Worm (Caenorhabditis elegans) whole organism, early embryonic: ENCODE results near the gene spe-43.

ENCODE experiments used
- B0310.2 ChIP-seq: sonication (generic microtip); optimal IDR thresholded peaks from 2 replicates; lab custom pipeline; 2016; ENCODE audit warnings: mild to moderate bottlenecking, missing genetic modification characterization, missing compliant biosample characterization
- F13C5.2 ChIP-seq: sonication (generic microtip); optimal IDR thresholded peaks from 2 replicates; lab custom pipeline; 2017; ENCODE audit warnings: mild to moderate bottlenecking, missing genetic modification characterization, inconsistent platforms, missing compliant biosample characterization
- aly-1 ChIP-seq: sonication (generic microtip); optimal IDR thresholded peaks from 2 replicates; lab custom pipeline; 2016; ENCODE audit warnings: missing genetic modification characterization, missing compliant biosample characterization
- ama-1 ChIP-seq: fragments of 150-350 bp; optimal IDR thresholded peaks from 2 replicates; lab custom pipeline; 2014
- ceh-13 ChIP-seq: fragments of 200-800 bp; sonication (Bioruptor generic); optimal IDR thresholded peaks from 2 replicates; lab custom pipeline; 2018; ENCODE audit warnings: mild to moderate bottlenecking, missing genetic modification characterization, missing compliant biosample characterization
- ceh-36 ChIP-seq: sonication (generic microtip); optimal IDR thresholded peaks from 2 replicates; lab custom pipeline; 2016; ENCODE audit warnings: missing genetic modification characterization, inconsistent platforms, missing compliant biosample characterization
- ets-7 ChIP-seq: sonication (generic microtip); optimal IDR thresholded peaks from 2 replicates; lab custom pipeline; 2016; ENCODE audit warnings: missing genotype, missing genetic modification characterization, missing compliant biosample characterization
- flt-1 ChIP-seq: fragments of 200-800 bp; sonication (Bioruptor generic); IDR thresholded peaks from 2 replicates; pipeline ENCODE4 v1.3.6; 2022; ENCODE audit warnings: missing genetic modification characterization, missing compliant biosample characterization
- hmbx-1 ChIP-seq: sonication (generic microtip); optimal IDR thresholded peaks from 2 replicates; lab custom pipeline; 2016; ENCODE audit warnings: mild to moderate bottlenecking, missing genetic modification characterization, missing compliant biosample characterization
- hmg-4 ChIP-seq: fragments of 200-800 bp; sonication (Bioruptor generic); optimal IDR thresholded peaks from 2 replicates; lab custom pipeline; 2018; ENCODE audit warnings: mild to moderate bottlenecking, missing genetic modification characterization, missing compliant biosample characterization
- hnd-1 ChIP-seq: sonication (generic microtip); optimal IDR thresholded peaks from 2 replicates; lab custom pipeline; 2016; ENCODE audit warnings: missing genetic modification characterization, missing compliant biosample characterization
- pes-1 ChIP-seq: fragments of 200-800 bp; sonication (Bioruptor generic); IDR thresholded peaks from 2 replicates; pipeline ENCODE4 v1.3.6; 2022; ENCODE audit warnings: missing genetic modification reagents, missing genetic modification characterization, missing compliant biosample characterization
- scrt-1 ChIP-seq: fragments of 200-800 bp; sonication (Bioruptor generic); IDR thresholded peaks from 2 replicates; pipeline ENCODE4 v1.3.6; 2022; ENCODE audit warnings: missing genetic modification characterization, missing compliant biosample characterization
- sea-1 ChIP-seq: fragments of 200-800 bp; sonication (Bioruptor generic); conservative IDR thresholded peaks from 2 replicates; pipeline ENCODE4 v1.3.6; 2022; ENCODE audit warnings: missing genetic modification characterization, missing compliant biosample characterization
- tbx-11 ChIP-seq: fragments of 200-800 bp; sonication (Bioruptor generic); IDR thresholded peaks from 2 replicates; pipeline ENCODE4 v1.3.6; 2022; ENCODE audit warnings: missing genetic modification characterization, missing compliant biosample characterization
- tbx-37 ChIP-seq: fragments of 200-800 bp; sonication (Bioruptor generic); conservative IDR thresholded peaks from 2 replicates; pipeline ENCODE4 v1.3.6; 2022; ENCODE audit warnings: missing genetic modification reagents, missing genetic modification characterization, missing compliant biosample characterization
- tra-4 ChIP-seq: sonication (generic microtip); optimal IDR thresholded peaks from 2 replicates; lab custom pipeline; 2017; ENCODE audit warnings: missing genetic modification characterization, missing compliant biosample characterization

The spe-43 gene

ce11 chrIV:13118794-13119193 is 23.4 kb downstream of the spe-43 start, which contains the start of gene unc-30:
Gene unc-30, plus strand, starts transcription at chrIV:13118977.
- no peak for TF ChIP-seq flt-1 (GFP tag; lab: Robert Waterston, UW)
- peak; percentile 63 for TF ChIP-seq ceh-36 (tag; lab: Kevin White, UChicago)
- no peak for TF ChIP-seq hmg-4 (GFP tag; lab: Kevin White, UChicago)

- no peak for TF ChIP-seq hmg-4 (GFP tag; lab: Kevin White, UChicago)
- TF ChIP-seq aly-1 (tag; lab: Kevin White, UChicago) = no peak
- no peak for TF ChIP-seq ets-7 (tag; lab: Kevin White, UChicago)
- TF ChIP-seq tra-4 (tag; lab: Kevin White, UChicago) = no peak
- no peak for TF ChIP-seq ceh-13
- TF ChIP-seq tbx-37 = no peak
Measured at ce11 chrIV:13116679-13117078, 25.5 kb downstream of the spe-43 start.

ce11 chrIV:13112982-13113381 is 29.2 kb downstream of the spe-43 start, which contains the start of gene best-2:
Gene best-2, minus strand, starts transcription at chrIV:13113082.
- TF ChIP-seq hmg-4 (GFP tag; lab: Kevin White, UChicago) (no peak), sea-1 (no peak), F13C5.2 (tag; lab: Kevin White, UChicago) (no peak)

ce11 chrIV:13110876-13111275 is 31.3 kb downstream of the spe-43 start:
- no peak for TF ChIP-seq hmbx-1 (tag; lab: Kevin White, UChicago)
- no peak for TF ChIP-seq sea-1
- no peak for TF ChIP-seq ets-7 (tag; lab: Kevin White, UChicago)
- TF ChIP-seq F13C5.2 (tag; lab: Kevin White, UChicago) = no peak
- no peak for TF ChIP-seq ceh-36 (tag; lab: Kevin White, UChicago)
- no peak for TF ChIP-seq tbx-11 (GFP tag; lab: Robert Waterston, UW)

- TF ChIP-seq hmbx-1 (tag; lab: Kevin White, UChicago) = no peak
- TF ChIP-seq hmg-4 (GFP tag; lab: Kevin White, UChicago) = no peak
- no peak for TF ChIP-seq ceh-36 (tag; lab: Kevin White, UChicago)
- TF ChIP-seq pes-1 (GFP tag; lab: Robert Waterston, UW) = no peak
- TF ChIP-seq B0310.2 (tag; lab: Kevin White, UChicago) = no peak
Measured at ce11 chrIV:13109751-13110150, 32.4 kb downstream of the spe-43 start, which contains the start of gene best-1. Gene best-1, minus strand, starts transcription at chrIV:13109779.

ce11 chrIV:13108430-13108829 is 33.7 kb downstream of the spe-43 start:
- no peak for TF ChIP-seq B0310.2 (tag; lab: Kevin White, UChicago)
- TF ChIP-seq aly-1 (tag; lab: Kevin White, UChicago) = no peak
- no peak for TF ChIP-seq tbx-37
- no peak for TF ChIP-seq tbx-11 (GFP tag; lab: Robert Waterston, UW)
- no peak for TF ChIP-seq F13C5.2 (tag; lab: Kevin White, UChicago)
- TF ChIP-seq pes-1 (GFP tag; lab: Robert Waterston, UW) = no peak
- TF ChIP-seq ets-7 (tag; lab: Kevin White, UChicago) = no peak
- no peak for TF ChIP-seq ama-1 (lab: Kevin White, UChicago)
- TF ChIP-seq hmg-4 (GFP tag; lab: Kevin White, UChicago) = no peak
- TF ChIP-seq ceh-36 (tag; lab: Kevin White, UChicago) = no peak
- no peak for TF ChIP-seq flt-1 (GFP tag; lab: Robert Waterston, UW)
- no peak for TF ChIP-seq ceh-13
- TF ChIP-seq hmbx-1 (tag; lab: Kevin White, UChicago) = no peak
- no peak for TF ChIP-seq tra-4 (tag; lab: Kevin White, UChicago)
- no peak for TF ChIP-seq scrt-1 (GFP tag; lab: Robert Waterston, UW)
- TF ChIP-seq hnd-1 (tag; lab: Kevin White, UChicago) = no peak
- no peak for TF ChIP-seq sea-1

ce11 chrIV:13107359-13107758 is 34.8 kb downstream of the spe-43 start, which contains the start of gene B0564.2:
Gene B0564.2, plus strand, starts transcription at chrIV:13107659.
- TF ChIP-seq flt-1 (GFP tag; lab: Robert Waterston, UW) (no peak), ceh-36 (tag; lab: Kevin White, UChicago) (no peak), hmg-4 (GFP tag; lab: Kevin White, UChicago) (no peak)

ce11 chrIV:13104900-13105299 is 37.3 kb downstream of the spe-43 start, which contains the start of gene rde-11:
Gene rde-11, plus strand, starts transcription at chrIV:13105200.
- no peak for TF ChIP-seq tra-4 (tag; lab: Kevin White, UChicago)
- no peak for TF ChIP-seq ceh-13
- TF ChIP-seq hnd-1 (tag; lab: Kevin White, UChicago) = no peak
- TF ChIP-seq ama-1 (lab: Kevin White, UChicago) = no peak
- TF ChIP-seq scrt-1 (GFP tag; lab: Robert Waterston, UW) = no peak
- TF ChIP-seq B0310.2 (tag; lab: Kevin White, UChicago) = no peak
- no peak for TF ChIP-seq tbx-11 (GFP tag; lab: Robert Waterston, UW)

- TF ChIP-seq ama-1 (lab: Kevin White, UChicago) = no peak
- no peak for TF ChIP-seq hnd-1 (tag; lab: Kevin White, UChicago)
- no peak for TF ChIP-seq hmbx-1 (tag; lab: Kevin White, UChicago)
- no peak for TF ChIP-seq scrt-1 (GFP tag; lab: Robert Waterston, UW)
- no peak for TF ChIP-seq ets-7 (tag; lab: Kevin White, UChicago)
- no peak for TF ChIP-seq flt-1 (GFP tag; lab: Robert Waterston, UW)
- TF ChIP-seq tra-4 (tag; lab: Kevin White, UChicago) = no peak
Measured at ce11 chrIV:13100415-13100814, 41.7 kb downstream of the spe-43 start, which contains the start of gene fask-1. Gene fask-1, plus strand, starts transcription at chrIV:13100715.
